Worm (Caenorhabditis elegans): ENCODE results near the gene mttu-1.

- TF ChIP-seq aly-2 (tag; optimal IDR thresholded peaks at IDR 0.05) (no peak), elt-3 (tag; optimal IDR thresholded peaks at IDR 0.05) (no peak), zag-1 (tag; optimal IDR thresholded peaks at IDR 0.05) (no peak), dmd-4 (tag; optimal IDR thresholded peaks at IDR 0.05) (no peak), unc-55 (GFP tag; optimal IDR thresholded peaks at IDR 0.05) (no peak), ztf-1 (GFP tag; conservative IDR thresholded peaks at IDR 0.05) (no peak), ZK546.5 (tag; optimal IDR thresholded peaks at IDR 0.05) (no peak), ama-1 (optimal IDR thresholded peaks at IDR 0.05) (no peak), mbf-1 (tag; optimal IDR thresholded peaks at IDR 0.05) (no peak), R02D3.7 (tag; optimal IDR thresholded peaks at IDR 0.05) (no peak)
These were observed 9.9 kb upstream of the mttu-1 start, which contains the start of gene B0035.13 for ce11 chrIV:11306548-11306947.
